Fruit fly (Drosophila melanogaster): Measurements from ENCODE around the gene CG10472.

DNA sequence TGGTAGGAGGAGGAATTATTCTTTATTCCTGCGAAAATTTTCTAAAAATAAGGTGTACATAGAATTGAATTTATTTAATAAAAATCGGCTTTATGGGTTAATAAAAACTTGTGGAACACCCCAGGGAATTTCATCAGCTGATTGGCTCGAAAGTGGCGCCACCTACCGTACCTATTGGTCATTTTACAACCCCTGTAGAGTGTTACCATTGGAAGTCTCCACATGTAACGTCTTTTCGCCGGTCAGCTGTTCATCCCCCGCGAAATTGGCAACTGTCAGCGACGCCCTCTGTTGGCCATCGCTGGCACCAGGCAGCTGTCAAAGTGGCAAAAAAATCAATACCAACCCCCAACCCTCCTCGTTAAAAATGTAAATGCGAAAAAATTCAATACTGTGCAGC is 19.9 kb upstream of the CG10472 start, which contains the start of gene CG13293:
- TF ChIP-seq Sox15 (GFP tag; optimal IDR thresholded peaks at IDR 0.05) (no peak), Met (GFP tag; optimal IDR thresholded peaks at IDR 0.05) (no peak), CG31627 (GFP tag; optimal IDR thresholded peaks at IDR 0.05) (no peak)
